Fruit fly (Drosophila melanogaster): ENCODE results near the gene CG43168.

The CG43168 gene

dm6 chr3L:6261230-6261629, 14.4 kb upstream of the CG43168 start:
- TF ChIP-seq psq (optimal IDR thresholded peaks at IDR 0.05) (no peak), Myc (optimal IDR thresholded peaks at IDR 0.05) (no peak), ttk (optimal IDR thresholded peaks at IDR 0.05) (no peak), Sin3A (optimal IDR thresholded peaks at IDR 0.05) (no peak), h (optimal IDR thresholded peaks at IDR 0.05) (no peak), insv (optimal IDR thresholded peaks at IDR 0.05) (no peak)

dm6 chr3L:6262076-6262504, 13.5 kb upstream of the CG43168 start:
- TF ChIP-seq Sin3A (optimal IDR thresholded peaks at IDR 0.05) (no peak), h (optimal IDR thresholded peaks at IDR 0.05) (no peak), insv (optimal IDR thresholded peaks at IDR 0.05) (no peak), Myc (optimal IDR thresholded peaks at IDR 0.05) (no peak), ttk (optimal IDR thresholded peaks at IDR 0.05) (no peak), psq (optimal IDR thresholded peaks at IDR 0.05) (no peak)

- TF ChIP-seq h (optimal IDR thresholded peaks at IDR 0.05): no peak
- no peak for TF ChIP-seq insv (optimal IDR thresholded peaks at IDR 0.05)
- TF ChIP-seq psq (optimal IDR thresholded peaks at IDR 0.05): no peak
- TF ChIP-seq Myc (optimal IDR thresholded peaks at IDR 0.05): no peak
- no peak for TF ChIP-seq Sin3A (optimal IDR thresholded peaks at IDR 0.05)
- no peak for TF ChIP-seq ttk (optimal IDR thresholded peaks at IDR 0.05)
Measured at dm6 chr3L:6262644-6263404, 12.8 kb upstream of the CG43168 start, which contains the start of gene Ldh. TSS of gene Ldh (minus strand) at chr3L:6262694.

- TF ChIP-seq ttk (optimal IDR thresholded peaks at IDR 0.05) (no peak), psq (optimal IDR thresholded peaks at IDR 0.05) (no peak), insv (optimal IDR thresholded peaks at IDR 0.05) (no peak), Sin3A (optimal IDR thresholded peaks at IDR 0.05) (no peak), Myc (optimal IDR thresholded peaks at IDR 0.05) (no peak), h (optimal IDR thresholded peaks at IDR 0.05) (no peak)
Measured at dm6 chr3L:6263470-6263869, 12.1 kb upstream of the CG43168 start.

dm6 chr3L:6263896-6264841, 11.4 kb upstream of the CG43168 start:
- no peak for TF ChIP-seq psq (optimal IDR thresholded peaks at IDR 0.05)
- TF ChIP-seq insv (optimal IDR thresholded peaks at IDR 0.05): no peak

dm6 chr3L:6266321-6266720, 9.3 kb upstream of the CG43168 start:
- TF ChIP-seq insv (optimal IDR thresholded peaks at IDR 0.05): no peak
- no peak for TF ChIP-seq Myc (optimal IDR thresholded peaks at IDR 0.05)
- no peak for TF ChIP-seq h (optimal IDR thresholded peaks at IDR 0.05)
- no peak for TF ChIP-seq ttk (optimal IDR thresholded peaks at IDR 0.05)

- TF ChIP-seq Sin3A (optimal IDR thresholded peaks at IDR 0.05) (no peak), insv (optimal IDR thresholded peaks at IDR 0.05) (no peak), ttk (optimal IDR thresholded peaks at IDR 0.05) (no peak), Myc (optimal IDR thresholded peaks at IDR 0.05) (no peak), psq (optimal IDR thresholded peaks at IDR 0.05) (no peak), h (optimal IDR thresholded peaks at IDR 0.05) (no peak)
Measured at dm6 chr3L:6267509-6267908, 8.1 kb upstream of the CG43168 start.

dm6 chr3L:6268076-6268475, 7.5 kb upstream of the CG43168 start:
- TF ChIP-seq psq (optimal IDR thresholded peaks at IDR 0.05): no peak
- TF ChIP-seq Sin3A (optimal IDR thresholded peaks at IDR 0.05): no peak
- no peak for TF ChIP-seq insv (optimal IDR thresholded peaks at IDR 0.05)
- TF ChIP-seq Myc (optimal IDR thresholded peaks at IDR 0.05): no peak
- no peak for TF ChIP-seq ttk (optimal IDR thresholded peaks at IDR 0.05)
- no peak for TF ChIP-seq h (optimal IDR thresholded peaks at IDR 0.05)

- no peak for TF ChIP-seq h (optimal IDR thresholded peaks at IDR 0.05)
Measured at dm6 chr3L:6269003-6269402, 6.6 kb upstream of the CG43168 start.

- TF ChIP-seq ttk (optimal IDR thresholded peaks at IDR 0.05): no peak
- no peak for TF ChIP-seq Myc (optimal IDR thresholded peaks at IDR 0.05)
- TF ChIP-seq Sin3A (optimal IDR thresholded peaks at IDR 0.05): no peak
- no peak for TF ChIP-seq insv (optimal IDR thresholded peaks at IDR 0.05)
- TF ChIP-seq psq (optimal IDR thresholded peaks at IDR 0.05): no peak
- no peak for TF ChIP-seq h (optimal IDR thresholded peaks at IDR 0.05)
Measured at dm6 chr3L:6270283-6270682, 5.3 kb upstream of the CG43168 start.

dm6 chr3L:6274929-6275328, 658 bp upstream of the CG43168 start:
- no peak for TF ChIP-seq psq (optimal IDR thresholded peaks at IDR 0.05)
- TF ChIP-seq Myc (optimal IDR thresholded peaks at IDR 0.05): no peak
- TF ChIP-seq ttk (optimal IDR thresholded peaks at IDR 0.05): no peak
- TF ChIP-seq h (optimal IDR thresholded peaks at IDR 0.05): no peak
- no peak for TF ChIP-seq insv (optimal IDR thresholded peaks at IDR 0.05)
- no peak for TF ChIP-seq Sin3A (optimal IDR thresholded peaks at IDR 0.05)

dm6 chr3L:6285412-6285811, 9.8 kb downstream of the CG43168 start:
- no peak for TF ChIP-seq Myc (optimal IDR thresholded peaks at IDR 0.05)
- no peak for TF ChIP-seq psq (optimal IDR thresholded peaks at IDR 0.05)
- TF ChIP-seq h (optimal IDR thresholded peaks at IDR 0.05): no peak
- TF ChIP-seq Sin3A (optimal IDR thresholded peaks at IDR 0.05): no peak
- TF ChIP-seq insv (optimal IDR thresholded peaks at IDR 0.05): no peak
- TF ChIP-seq ttk (optimal IDR thresholded peaks at IDR 0.05): no peak

All from Kc167 (cell line).